Worm (Caenorhabditis elegans) whole organism, L2 larva: ENCODE data around the gene F21D5.9.

Experiments
- dmd-4 ChIP-seq: sonication (generic microtip); optimal IDR thresholded peaks from 2 replicates; lab custom pipeline; 2017; ENCODE audit warnings: missing biosample characterization, missing genetic modification characterization
- lin-39 ChIP-seq: fragments of 150-350 bp; optimal IDR thresholded peaks from 2 replicates; lab custom pipeline; 2014; ENCODE audit warnings: missing biosample characterization, missing genetic modification reagents, missing genetic modification characterization
- snpc-4 ChIP-seq: fragments of 150-350 bp; optimal IDR thresholded peaks from 2 replicates; lab custom pipeline; 2014; ENCODE audit warnings: missing biosample characterization, missing genetic modification characterization
- zag-1 ChIP-seq: fragments of 150-350 bp; optimal IDR thresholded peaks from 2 replicates; lab custom pipeline; 2014; ENCODE audit warnings: missing biosample characterization, missing genetic modification characterization

- no peak for TF ChIP-seq zag-1
- TF ChIP-seq lin-39 (tag; lab: Kevin White, UChicago), result no peak
- TF ChIP-seq snpc-4 (tag; lab: Kevin White, UChicago), result no peak
- no peak for TF ChIP-seq dmd-4 (tag; lab: Kevin White, UChicago)
These were observed 40.7 kb downstream of the F21D5.9 start, which contains the start of gene cdc-50.B for ce11 chrIV:8764567-8764966.
